Fruit fly (Drosophila melanogaster): Measurements from ENCODE around the gene CG12531.

The CG12531 gene

DNA sequence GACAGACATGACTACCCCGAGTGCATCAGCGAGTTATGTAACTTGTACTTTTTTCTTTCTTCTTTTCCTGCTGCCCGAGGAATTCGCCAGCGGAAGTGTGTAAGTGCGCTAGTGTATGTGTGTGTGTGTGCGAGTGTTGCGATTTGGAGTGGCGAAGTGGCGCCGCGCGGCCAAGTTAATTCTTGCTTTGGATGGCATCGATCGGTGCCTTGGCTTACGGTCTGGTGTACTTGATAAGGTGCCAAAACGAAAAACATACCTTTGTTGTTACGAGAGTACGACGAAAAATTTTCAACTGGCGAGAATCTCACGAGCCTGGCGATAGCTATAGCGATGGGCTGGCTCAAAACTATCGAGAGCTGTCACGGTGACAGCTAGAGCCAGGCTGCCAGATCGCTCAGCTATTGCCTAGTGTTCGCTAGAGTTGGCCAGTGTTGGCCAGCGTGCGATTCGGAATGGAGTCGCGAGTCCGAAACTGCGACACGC is 25.3 kb downstream of the CG12531 start, which contains the start of the genes CG18809, COX6B, CG33932 and Rpp20 (continued):
- TF ChIP-seq maf-S (GFP tag; optimal IDR thresholded peaks at IDR 0.05): peak; percentile 71
- peak; percentile 88 for TF ChIP-seq Rfx (GFP tag; IDR thresholded peaks at IDR 0.05)
- TF ChIP-seq sim (GFP tag; IDR thresholded peaks at IDR 0.05): no peak
- no peak for TF ChIP-seq CG10959 (GFP tag; IDR thresholded peaks at IDR 0.05)
- TF ChIP-seq ham (GFP tag; IDR thresholded peaks at IDR 0.05): no peak
- peak; percentile 5 for TF ChIP-seq CG30020 (tag; optimal IDR thresholded peaks at IDR 0.05)
- peak; percentile 59 for TF ChIP-seq CG34376 (GFP tag; optimal IDR thresholded peaks at IDR 0.05)
- TF ChIP-seq Ets97D (GFP tag; optimal IDR thresholded peaks at IDR 0.05): peak; percentile 96
- TF ChIP-seq twi (tag; optimal IDR thresholded peaks at IDR 0.05): peak; percentile 18
- peak; percentile 34 for TF ChIP-seq CoRest (tag; optimal IDR thresholded peaks at IDR 0.05)
- peak; percentile 73 for TF ChIP-seq CG32532 (GFP tag; IDR thresholded peaks at IDR 0.05)
- TF ChIP-seq CG10321 (GFP tag; IDR thresholded peaks at IDR 0.05): peak; percentile 46; the same call in 1 of the 2 replicates
- TF ChIP-seq Dbx (GFP tag; IDR thresholded peaks at IDR 0.05): peak; percentile 90
- TF ChIP-seq Hr51 (GFP tag; optimal IDR thresholded peaks at IDR 0.05): peak; percentile 1 to 65
- no peak for TF ChIP-seq TFAM (GFP tag; optimal IDR thresholded peaks at IDR 0.05)
- TF ChIP-seq yki (optimal IDR thresholded peaks at IDR 0.05): no peak
- TF ChIP-seq CG32767 (GFP tag; IDR thresholded peaks at IDR 0.05): no peak
- TF ChIP-seq CG3407 (GFP tag; optimal IDR thresholded peaks at IDR 0.05): no peak
- TF ChIP-seq Hey (tag; optimal IDR thresholded peaks at IDR 0.05): peak; percentile 46
- 0 out of 3 replicates have a peak, but pooled peaks have one; percentile 46 for TF ChIP-seq gce (GFP tag; IDR thresholded peaks at IDR 0.05)
- TF ChIP-seq Lhr (GFP tag; optimal IDR thresholded peaks at IDR 0.05): peak; percentile 74
- TF ChIP-seq cg (GFP tag; optimal IDR thresholded peaks at IDR 0.05): peak; percentile 78
- TF ChIP-seq fd64A (GFP tag; optimal IDR thresholded peaks at IDR 0.05): peak; percentile 16
- peak; percentile 78 for TF ChIP-seq ERR (GFP tag; optimal IDR thresholded peaks at IDR 0.05)
- TF ChIP-seq cato (GFP tag; optimal IDR thresholded peaks at IDR 0.05; ENCODE audit: borderline replicate concordance): peak; percentile 0
- TF ChIP-seq Spps (tag; optimal IDR thresholded peaks at IDR 0.05): no peak
- no peak for TF ChIP-seq Jarid2 (GFP tag; optimal IDR thresholded peaks at IDR 0.05)
- TF ChIP-seq CG31388 (GFP tag; optimal IDR thresholded peaks at IDR 0.05): no peak
- TF ChIP-seq CG11723 (GFP tag; optimal IDR thresholded peaks at IDR 0.05): peak; percentile 48
- TF ChIP-seq run (tag; optimal IDR thresholded peaks at IDR 0.05): no peak
- peak; percentile 91 for TF ChIP-seq CG1603 (tag; optimal IDR thresholded peaks at IDR 0.05)
- TF ChIP-seq Hand (GFP tag; optimal IDR thresholded peaks at IDR 0.05): no peak
- no peak for TF ChIP-seq CG8388 (GFP tag; optimal IDR thresholded peaks at IDR 0.05)
- peak; percentile 51 for TF ChIP-seq CG6765 (GFP tag; optimal IDR thresholded peaks at IDR 0.05)
- TF ChIP-seq CG12104 (GFP tag; optimal IDR thresholded peaks at IDR 0.05): peak; percentile 27
- TF ChIP-seq CG3847 (GFP tag; IDR thresholded peaks at IDR 0.05): peak; percentile 94
- TF ChIP-seq CG9932 (GFP tag; IDR thresholded peaks at IDR 0.05): peak; percentile 90
- peak; percentile 88 for TF ChIP-seq tna (GFP tag; IDR thresholded peaks at IDR 0.05; ENCODE audit: partially characterized antibody)
- TF ChIP-seq CG14441 (GFP tag; IDR thresholded peaks at IDR 0.05): peak; percentile 26; the same call in 1 of the 2 replicates
- peak; percentile 8 for TF ChIP-seq fd102C (GFP tag; optimal IDR thresholded peaks at IDR 0.05)
- peak; percentile 43; the same call in 1 of the 3 replicates for TF ChIP-seq tgo (GFP tag; IDR thresholded peaks at IDR 0.05)
- no peak for TF ChIP-seq seq (GFP tag; IDR thresholded peaks at IDR 0.05)
- peak; percentile 65 for TF ChIP-seq nerfin-1 (tag; optimal IDR thresholded peaks at IDR 0.05)
- TF ChIP-seq hkb (optimal IDR thresholded peaks at IDR 0.05): no peak
- peak; percentile 63 for TF ChIP-seq hkb (GFP tag; IDR thresholded peaks at IDR 0.05)
- peak; percentile 56 for TF ChIP-seq CG10654 (GFP tag; optimal IDR thresholded peaks at IDR 0.05)
- peak; percentile 83 for TF ChIP-seq CG13624 (GFP tag; optimal IDR thresholded peaks at IDR 0.05)
- no peak for TF ChIP-seq danr (GFP tag; IDR thresholded peaks at IDR 0.05)
- peak; percentile 73 for TF ChIP-seq Hsf (GFP tag; optimal IDR thresholded peaks at IDR 0.05)
- TF ChIP-seq sisA (GFP tag; IDR thresholded peaks at IDR 0.05): peak; percentile 62; the same call in 1 of the 2 replicates
- peak; percentile 39 for TF ChIP-seq CG15479 (GFP tag; optimal IDR thresholded peaks at IDR 0.05)
